Fruit fly (Drosophila melanogaster) S2 (cell line): ENCODE data around the gene Faa.
A peak's percentile ranks its signal among the peaks of the same experiment; 100 is the strongest.

ENCODE experiments used
- CG8478 ChIP-seq: fragments of >200 bp; optimal IDR thresholded peaks from 2 replicates; lab custom pipeline; 2018
- CTCF ChIP-seq, 2 experiments: fragments of >200 bp; optimal IDR thresholded peaks; 2 replicates each; lab custom pipeline; 2018

DNA sequence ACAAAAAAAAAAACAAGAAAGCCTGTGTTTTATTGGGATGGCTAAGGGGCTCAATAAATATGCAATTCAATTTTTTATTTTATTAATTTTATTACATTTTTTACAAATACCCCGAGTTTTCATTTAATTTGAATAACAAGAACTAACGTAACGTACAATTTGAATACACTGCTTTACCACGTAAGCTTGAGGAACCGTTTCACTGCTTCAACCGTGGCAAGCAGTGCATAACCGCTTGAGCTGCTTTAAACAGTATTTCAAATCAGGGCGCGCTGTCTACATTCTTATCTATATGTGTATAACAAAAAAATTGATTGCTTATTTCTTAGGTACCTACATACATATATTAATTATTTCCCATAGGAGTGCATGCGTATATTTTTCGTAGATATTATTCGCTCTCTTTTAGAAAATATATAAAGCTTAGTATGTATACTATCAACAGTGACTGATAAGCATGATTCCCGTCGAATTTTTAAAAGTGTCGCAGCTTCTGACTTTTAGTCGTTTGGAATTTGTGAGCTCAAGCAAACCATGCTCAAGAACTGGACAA is 19.0 kb upstream of the Faa start, which contains the start of gene CG14990:
- TF ChIP-seq CTCF (optimal IDR thresholded peaks at IDR 0.05; lab: Kevin White, UChicago) (peak in 1 of 2 experiments; percentile 44), CG8478 (lab: Kevin White, UChicago) (no peak)
